Worm (Caenorhabditis elegans) whole organism, late embryonic: ENCODE measurements around the gene srx-88.
A peak's percentile ranks its signal among the peaks of the same experiment; 100 is the strongest.

Source experiments
- C08G9.2 ChIP-seq: sonication (generic microtip); optimal IDR thresholded peaks from 2 replicates; lab custom pipeline; 2016; ENCODE audit warnings: mild to moderate bottlenecking, missing genetic modification characterization, moderate library complexity, missing compliant biosample characterization
- C38D4.7 ChIP-seq: fragments of 200-800 bp; sonication (Bioruptor generic); optimal IDR thresholded peaks from 2 replicates; lab custom pipeline; 2018; ENCODE audit warnings: mild to moderate bottlenecking, missing genetic modification characterization, moderate library complexity, missing compliant biosample characterization
- K02D7.2 ChIP-seq: sonication (generic microtip); optimal IDR thresholded peaks from 2 replicates; lab custom pipeline; 2017; ENCODE audit warnings: mild to moderate bottlenecking, missing genetic modification characterization, missing compliant biosample characterization
- K09A11.1 ChIP-seq: sonication (generic microtip); optimal IDR thresholded peaks from 2 replicates; lab custom pipeline; 2017; ENCODE audit warnings: antibody characterized with exemption, mild to moderate bottlenecking, missing genetic modification characterization, missing compliant biosample characterization; ENCODE audit not compliant: insufficient read depth
- Y22D7AL.16 ChIP-seq: sonication (generic microtip); optimal IDR thresholded peaks from 2 replicates; lab custom pipeline; 2016; ENCODE audit warnings: missing genetic modification characterization, missing compliant biosample characterization
- ahr-1 ChIP-seq: sonication (generic microtip); optimal IDR thresholded peaks from 2 replicates; lab custom pipeline; 2016; ENCODE audit warnings: missing genetic modification characterization, missing compliant biosample characterization
- ama-1 ChIP-seq: fragments of 150-350 bp; optimal IDR thresholded peaks from 2 replicates; lab custom pipeline; 2014
- ceh-14 ChIP-seq: sonication (generic microtip); optimal IDR thresholded peaks from 2 replicates; lab custom pipeline; 2016; ENCODE audit warnings: missing genotype, missing genetic modification characterization, missing compliant biosample characterization
- ceh-18 ChIP-seq: sonication (generic microtip); optimal IDR thresholded peaks from 2 replicates; lab custom pipeline; 2016; ENCODE audit warnings: missing genetic modification characterization, missing compliant biosample characterization
- ceh-2 ChIP-seq: sonication (generic microtip); optimal IDR thresholded peaks from 2 replicates; lab custom pipeline; 2016; ENCODE audit warnings: missing genotype, missing genetic modification characterization, missing compliant biosample characterization
- ceh-22 ChIP-seq: sonication (generic microtip); optimal IDR thresholded peaks from 2 replicates; lab custom pipeline; 2017; ENCODE audit warnings: missing biosample characterization, missing genetic modification characterization
- ceh-24 ChIP-seq: sonication (generic microtip); optimal IDR thresholded peaks from 2 replicates; lab custom pipeline; 2016; ENCODE audit warnings: mild to moderate bottlenecking, missing genetic modification characterization, missing compliant biosample characterization
- ceh-31 ChIP-seq: sonication (generic microtip); optimal IDR thresholded peaks from 2 replicates; lab custom pipeline; 2016; ENCODE audit warnings: missing genetic modification characterization, missing compliant biosample characterization
- ceh-34 ChIP-seq: sonication (generic microtip); optimal IDR thresholded peaks from 2 replicates; lab custom pipeline; 2016; ENCODE audit warnings: mild to moderate bottlenecking, missing genetic modification characterization, missing compliant biosample characterization
- che-1 ChIP-seq: sonication (generic microtip); optimal IDR thresholded peaks from 2 replicates; lab custom pipeline; 2016; ENCODE audit warnings: mild to moderate bottlenecking, missing genetic modification characterization, missing compliant biosample characterization
- dmd-4 ChIP-seq: sonication (generic microtip); optimal IDR thresholded peaks from 2 replicates; lab custom pipeline; 2016; ENCODE audit warnings: borderline replicate concordance, missing genetic modification characterization, missing compliant biosample characterization
- dve-1 ChIP-seq: sonication (generic microtip); optimal IDR thresholded peaks from 2 replicates; lab custom pipeline; 2017; ENCODE audit warnings: antibody characterized with exemption, mild to moderate bottlenecking, missing genetic modification characterization, missing compliant biosample characterization
- elt-2 ChIP-seq: sonication (generic microtip); optimal IDR thresholded peaks from 2 replicates; lab custom pipeline; 2016; ENCODE audit warnings: missing genetic modification reagents, missing genetic modification characterization, missing compliant biosample characterization
- ets-4 ChIP-seq: sonication (generic microtip); optimal IDR thresholded peaks from 2 replicates; lab custom pipeline; 2016; ENCODE audit warnings: missing genetic modification characterization, missing compliant biosample characterization
- eyg-1 ChIP-seq: sonication (generic microtip); optimal IDR thresholded peaks from 2 replicates; lab custom pipeline; 2016; ENCODE audit warnings: missing genotype, missing genetic modification characterization, missing compliant biosample characterization
- fkh-10 ChIP-seq: fragments of 150-350 bp; optimal IDR thresholded peaks from 2 replicates; lab custom pipeline; 2014; ENCODE audit warnings: missing biosample characterization, missing genetic modification reagents, missing genetic modification characterization
- fkh-6 ChIP-seq: sonication (generic microtip); optimal IDR thresholded peaks from 2 replicates; lab custom pipeline; 2016; ENCODE audit warnings: missing genetic modification characterization, missing compliant biosample characterization
- hlh-13 ChIP-seq: fragments of 200-800 bp; sonication (Bioruptor generic); optimal IDR thresholded peaks from 2 replicates; lab custom pipeline; 2018; ENCODE audit warnings: mild to moderate bottlenecking, missing genetic modification characterization, missing compliant biosample characterization
- hlh-15 ChIP-seq: sonication (generic microtip); optimal IDR thresholded peaks from 2 replicates; lab custom pipeline; 2016; ENCODE audit warnings: missing genetic modification characterization, missing compliant biosample characterization
- hlh-30 ChIP-seq: sonication (generic microtip); optimal IDR thresholded peaks from 2 replicates; lab custom pipeline; 2017; ENCODE audit warnings: antibody characterized with exemption, missing genetic modification characterization, missing compliant biosample characterization; ENCODE audit not compliant: insufficient read depth
- hlh-6 ChIP-seq: sonication (generic microtip); optimal IDR thresholded peaks from 2 replicates; lab custom pipeline; 2016; ENCODE audit warnings: missing genotype, missing genetic modification characterization, missing compliant biosample characterization
- hlh-8 ChIP-seq: sonication (generic microtip); optimal IDR thresholded peaks from 2 replicates; lab custom pipeline; 2016; ENCODE audit warnings: missing genotype, missing genetic modification characterization, missing compliant biosample characterization
- lim-6 ChIP-seq: sonication (generic microtip); optimal IDR thresholded peaks from 2 replicates; lab custom pipeline; 2016; ENCODE audit warnings: missing genetic modification characterization, missing compliant biosample characterization
- madf-2 ChIP-seq: sonication (generic microtip); optimal IDR thresholded peaks from 2 replicates; lab custom pipeline; 2017; ENCODE audit warnings: missing genetic modification characterization, missing compliant biosample characterization
- mec-3 ChIP-seq: sonication (generic microtip); optimal IDR thresholded peaks from 2 replicates; lab custom pipeline; 2016; ENCODE audit warnings: borderline replicate concordance, missing genetic modification characterization, missing compliant biosample characterization
- nhr-11 ChIP-seq: fragments of 150-350 bp; optimal IDR thresholded peaks from 2 replicates; lab custom pipeline; 2014; ENCODE audit warnings: missing biosample characterization, missing genetic modification characterization
- nhr-232 ChIP-seq: sonication (generic microtip); optimal IDR thresholded peaks from 2 replicates; lab custom pipeline; 2016; ENCODE audit warnings: missing genetic modification characterization, missing compliant biosample characterization
- npax-4 ChIP-seq: sonication (generic microtip); optimal IDR thresholded peaks from 2 replicates; lab custom pipeline; 2016; ENCODE audit warnings: missing genetic modification characterization, missing compliant biosample characterization
- odd-2 ChIP-seq: sonication (generic microtip); optimal IDR thresholded peaks from 2 replicates; lab custom pipeline; 2017; ENCODE audit warnings: antibody characterized with exemption, mild to moderate bottlenecking, missing genetic modification characterization, missing compliant biosample characterization
- pag-3 ChIP-seq: sonication (generic microtip); optimal IDR thresholded peaks from 2 replicates; lab custom pipeline; 2016; ENCODE audit warnings: missing compliant biosample characterization, missing genetic modification characterization, borderline replicate concordance
- pat-9 ChIP-seq: fragments of 200-800 bp; sonication (Bioruptor generic); optimal IDR thresholded peaks from 2 replicates; lab custom pipeline; 2018; ENCODE audit warnings: mild to moderate bottlenecking, missing genetic modification characterization, moderate library complexity, missing compliant biosample characterization
- pax-1 ChIP-seq: fragments of 150-350 bp; optimal IDR thresholded peaks from 2 replicates; lab custom pipeline; 2014; ENCODE audit warnings: missing biosample characterization, missing genetic modification characterization
- pha-2 ChIP-seq: sonication (generic microtip); optimal IDR thresholded peaks from 2 replicates; lab custom pipeline; 2017; ENCODE audit warnings: mild to moderate bottlenecking, missing genetic modification characterization, missing compliant biosample characterization
- pha-4 ChIP-seq: fragments of 150-350 bp; optimal IDR thresholded peaks from 2 replicates; lab custom pipeline; 2018; ENCODE audit warnings: missing biosample characterization, missing genetic modification reagents, missing genetic modification characterization
- pqm-1 ChIP-seq: sonication (generic microtip); optimal IDR thresholded peaks from 2 replicates; lab custom pipeline; 2016; ENCODE audit warnings: missing genetic modification characterization, missing compliant biosample characterization
- pros-1 ChIP-seq: fragments of 150-350 bp; optimal IDR thresholded peaks from 2 replicates; lab custom pipeline; 2014; ENCODE audit warnings: missing biosample characterization, missing genetic modification reagents, missing genetic modification characterization
- ref-2 ChIP-seq: sonication (generic microtip); optimal IDR thresholded peaks from 2 replicates; lab custom pipeline; 2016; ENCODE audit warnings: missing genetic modification characterization, missing compliant biosample characterization
- sdc-2 ChIP-seq: sonication (generic microtip); optimal IDR thresholded peaks from 2 replicates; lab custom pipeline; 2016; ENCODE audit warnings: missing genotype, missing genetic modification characterization, missing compliant biosample characterization
- sox-2 ChIP-seq: fragments of 200-800 bp; sonication (Bioruptor generic); IDR thresholded peaks from 2 replicates; pipeline ENCODE4 v1.3.6; 2022; ENCODE audit warnings: missing genetic modification reagents, missing genetic modification characterization, missing compliant biosample characterization
- sox-4 ChIP-seq: sonication (generic microtip); optimal IDR thresholded peaks from 2 replicates; lab custom pipeline; 2017; ENCODE audit warnings: mild to moderate bottlenecking, missing genetic modification characterization, inconsistent platforms, missing compliant biosample characterization
- tbx-2 ChIP-seq: sonication (generic microtip); optimal IDR thresholded peaks from 2 replicates; lab custom pipeline; 2016; ENCODE audit warnings: missing genetic modification characterization, missing compliant biosample characterization
- tbx-7 ChIP-seq: sonication (generic microtip); optimal IDR thresholded peaks from 2 replicates; lab custom pipeline; 2016; ENCODE audit warnings: missing genotype, missing genetic modification characterization, missing compliant biosample characterization
- ttx-3 ChIP-seq: sonication (generic microtip); optimal IDR thresholded peaks from 2 replicates; lab custom pipeline; 2016; ENCODE audit warnings: missing genetic modification reagents, missing genetic modification characterization, missing compliant biosample characterization
- unc-3 ChIP-seq, 2 experiments: fragments of 200-800 bp in 1 of 2; sonication (Bioruptor generic) in 1 of 2; sonication (generic microtip) in 1 of 2; conservative IDR thresholded peaks in 1 of 2; optimal IDR thresholded peaks in 1 of 2; 2 replicates each; pipeline versions ENCODE4 v1.3.6 to Lab custom; 2016 to 2022; ENCODE audit warnings: missing compliant biosample characterization in 2 of 2, missing genetic modification characterization in 2 of 2, missing genetic modification reagents in 1 of 2
- unc-42 ChIP-seq: sonication (generic microtip); optimal IDR thresholded peaks from 2 replicates; lab custom pipeline; 2016; ENCODE audit warnings: missing genotype, missing genetic modification characterization, missing compliant biosample characterization
- unc-55 ChIP-seq: sonication (generic microtip); optimal IDR thresholded peaks from 2 replicates; lab custom pipeline; 2017; ENCODE audit warnings: missing biosample characterization, missing genetic modification reagents, missing genetic modification characterization
- zip-5 ChIP-seq: sonication (generic microtip); optimal IDR thresholded peaks from 2 replicates; lab custom pipeline; 2016; ENCODE audit warnings: missing genetic modification characterization, missing compliant biosample characterization
- ztf-16 ChIP-seq: sonication (generic microtip); optimal IDR thresholded peaks from 2 replicates; lab custom pipeline; 2017; ENCODE audit warnings: missing genetic modification characterization, missing compliant biosample characterization

Gene srx-88

DNA sequence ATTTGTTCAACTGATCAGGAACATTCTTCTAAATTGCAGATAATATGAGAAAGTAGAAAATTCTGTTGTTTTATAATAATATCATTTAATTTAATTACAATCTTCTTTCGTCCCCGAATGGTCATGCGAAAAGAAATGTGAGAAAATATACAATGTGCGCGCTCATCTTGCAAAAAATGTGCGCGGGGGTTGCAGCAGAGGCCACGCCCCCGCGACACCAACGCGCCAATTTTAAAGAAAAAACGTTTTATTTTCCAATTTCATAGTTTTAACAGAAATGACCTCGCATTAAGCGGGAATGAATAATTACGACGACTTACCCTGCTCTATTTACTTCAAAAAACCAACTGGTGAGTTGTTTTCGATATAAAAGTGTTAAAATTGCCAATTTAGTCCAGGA lies 27.2 kb downstream of the srx-88 start, which contains the start of gene sas-5:
TSS of gene sas-5 (plus strand) at position 257 of the 400 bp plus-strand sequence.
- TF ChIP-seq ceh-2 (tag; lab: Kevin White, UChicago) (peak; percentile 78), unc-42 (peak; percentile 42), fkh-10 (peak; percentile 51), pax-1 (tag; lab: Kevin White, UChicago) (peak; percentile 6), odd-2 (tag; lab: Kevin White, UChicago) (peak; percentile 77), ztf-16 (peak; percentile 80), hlh-8 (tag; lab: Kevin White, UChicago) (peak; percentile 80), nhr-11 (no peak), tbx-2 (tag; lab: Kevin White, UChicago) (peak; percentile 87), npax-4 (peak; percentile 59), tbx-7 (peak; percentile 21), sox-4 (peak; percentile 88), ama-1 (lab: Kevin White, UChicago) (no peak), pqm-1 (tag; lab: Kevin White, UChicago) (no peak), ceh-34 (tag; lab: Kevin White, UChicago) (peak; percentile 72), zip-5 (peak; percentile 66), pros-1 (tag; lab: Kevin White, UChicago) (peak; percentile 20), ahr-1 (tag; lab: Kevin White, UChicago) (peak; percentile 62), pat-9 (tag; lab: Kevin White, UChicago) (peak; percentile 74), dmd-4 (tag; lab: Kevin White, UChicago) (peak; percentile 71), madf-2 (tag; lab: Kevin White, UChicago) (peak; percentile 75), mec-3 (tag; lab: Kevin White, UChicago) (peak; percentile 8), lim-6 (peak; percentile 66), hlh-15 (peak; percentile 57), ceh-14 (tag; lab: Kevin White, UChicago) (peak; percentile 85), unc-55 (GFP tag; lab: Kevin White, UChicago) (no peak), ceh-18 (tag; lab: Kevin White, UChicago) (no peak), Y22D7AL.16 (tag; lab: Kevin White, UChicago) (peak; percentile 77), ceh-31 (tag; lab: Kevin White, UChicago) (peak; percentile 79), hlh-13 (GFP tag; lab: Kevin White, UChicago) (peak; percentile 5), ttx-3 (tag; lab: Kevin White, UChicago) (peak; percentile 85), dve-1 (peak; percentile 1), K09A11.1 (peak; percentile 79), che-1 (tag; lab: Kevin White, UChicago) (peak; percentile 83), pag-3 (tag; lab: Kevin White, UChicago) (no peak), C08G9.2 (tag; lab: Kevin White, UChicago) (peak; percentile 71), ceh-22 (no peak), pha-2 (tag; lab: Kevin White, UChicago) (peak; percentile 62), fkh-6 (peak; percentile 54), sdc-2 (tag; lab: Kevin White, UChicago) (no peak), elt-2 (peak; percentile 93), hlh-30 (tag; lab: Kevin White, UChicago) (peak; percentile 13), sox-2 (GFP tag; lab: Robert Waterston, UW) (peak; percentile 35; the same call in 1 of the 2 replicates), ceh-24 (tag; lab: Kevin White, UChicago) (peak; percentile 44), pha-4 (tag; lab: Kevin White, UChicago) (no peak), K02D7.2 (tag; lab: Kevin White, UChicago) (peak; percentile 57), ref-2 (tag; lab: Kevin White, UChicago) (peak; percentile 73), eyg-1 (tag; lab: Kevin White, UChicago) (peak; percentile 65), ets-4 (tag; lab: Kevin White, UChicago) (peak; percentile 49), nhr-232 (peak; percentile 49), C38D4.7 (GFP tag; lab: Kevin White, UChicago) (peak; percentile 80), hlh-6 (tag; lab: Kevin White, UChicago) (peak; percentile 36), unc-3 (GFP tag; conservative IDR thresholded peaks at IDR 0.05; lab: Robert Waterston, UW) (peak; percentile 61; the same call in 1 of the 2 replicates), unc-3 (tag; optimal IDR thresholded peaks at IDR 0.05; lab: Kevin White, UChicago) (peak; percentile 73)
